Fruit fly (Drosophila melanogaster) S2 (cell line): ENCODE results near the gene CG15767.

Experiments
- CG8478 ChIP-seq: fragments of >200 bp; optimal IDR thresholded peaks from 2 replicates; lab custom pipeline; 2018
- CTCF ChIP-seq, 2 experiments: fragments of >200 bp; optimal IDR thresholded peaks; 2 replicates each; lab custom pipeline; 2018

DNA sequence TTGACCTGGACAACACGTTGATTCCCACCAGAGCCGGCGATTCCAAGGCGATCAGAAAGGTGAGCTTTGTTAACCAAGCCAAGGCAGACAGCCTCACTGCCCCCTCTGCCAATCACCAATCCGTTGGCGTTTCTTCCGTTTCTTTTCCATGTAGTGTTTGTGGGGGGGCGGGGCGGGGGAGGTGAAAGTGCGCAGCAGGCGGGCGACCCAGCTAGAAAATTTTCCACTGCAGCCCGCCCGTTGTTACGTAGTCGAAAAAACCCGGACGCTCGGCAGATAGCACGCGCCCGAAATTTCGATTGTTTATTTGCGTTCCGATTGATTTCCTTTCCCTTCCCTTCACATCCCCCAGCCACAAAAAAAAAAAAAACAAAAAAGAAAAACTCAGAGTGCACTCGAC is 33.1 kb upstream of the CG15767 start:
- no peak for TF ChIP-seq CTCF (optimal IDR thresholded peaks at IDR 0.05; lab: Kevin White, UChicago)
- TF ChIP-seq CG8478 (lab: Kevin White, UChicago): no peak
